Worm (Caenorhabditis elegans) whole organism, late embryonic: ENCODE results near the gene syd-1.

ENCODE experiments used
- ahr-1 ChIP-seq: sonication (generic microtip); optimal IDR thresholded peaks from 2 replicates; lab custom pipeline; 2016; ENCODE audit warnings: missing genetic modification characterization, missing compliant biosample characterization
- eyg-1 ChIP-seq: sonication (generic microtip); optimal IDR thresholded peaks from 2 replicates; lab custom pipeline; 2016; ENCODE audit warnings: missing genotype, missing genetic modification characterization, missing compliant biosample characterization

syd-1 gene

ce11 chrII:7537603-7538230 lies 57.0 kb downstream of the syd-1 start, which contains the start of gene nfi-1 (continued):
- no peak for TF ChIP-seq ahr-1 (tag; lab: Kevin White, UChicago)
- no peak for TF ChIP-seq eyg-1 (tag; lab: Kevin White, UChicago)
